Fruit fly (Drosophila melanogaster) whole organism, embryonic: Measurements from ENCODE around the gene kibra.

Source experiments
- ATbp ChIP-seq: fragments of 200-800 bp; sonication (Bioruptor generic); optimal IDR thresholded peaks from 2 replicates; lab custom pipeline; 2017; ENCODE audit warnings: missing biosample characterization, mild to moderate bottlenecking, missing genetic modification characterization, missing genetic modification reagents
- CG11723 ChIP-seq: fragments of 200-800 bp; sonication (Bioruptor generic); optimal IDR thresholded peaks from 2 replicates; lab custom pipeline; 2017; ENCODE audit warnings: missing biosample characterization, mild to moderate bottlenecking, missing genetic modification characterization
- CG12769 ChIP-seq: fragments of 200-800 bp; sonication (Bioruptor generic); optimal IDR thresholded peaks from 2 replicates; lab custom pipeline; 2019; ENCODE audit warnings: missing biosample characterization, mild to moderate bottlenecking, missing genetic modification characterization, moderate library complexity
- CG13296 ChIP-seq: fragments of 200-800 bp; sonication (Bioruptor generic); optimal IDR thresholded peaks from 3 replicates; lab custom pipeline; 2018; ENCODE audit warnings: missing biosample characterization, mild to moderate bottlenecking, missing genetic modification characterization
- CG1832 ChIP-seq: fragments of 200-800 bp; sonication (Bioruptor generic); optimal IDR thresholded peaks from 2 replicates; lab custom pipeline; 2017; ENCODE audit warnings: missing biosample characterization, mild to moderate bottlenecking, missing genetic modification characterization, inconsistent platforms
- CG18619 ChIP-seq: fragments of 200-800 bp; sonication (Bioruptor generic); optimal IDR thresholded peaks from 3 replicates; lab custom pipeline; 2017; ENCODE audit warnings: missing biosample characterization, mild to moderate bottlenecking, missing genetic modification characterization
- CG2116 ChIP-seq: fragments of 200-800 bp; sonication (Bioruptor generic); optimal IDR thresholded peaks from 3 replicates; lab custom pipeline; 2018; ENCODE audit warnings: missing biosample characterization, mild to moderate bottlenecking, missing genetic modification characterization
- CG30431 ChIP-seq: fragments of 200-800 bp; sonication (Bioruptor generic); optimal IDR thresholded peaks from 2 replicates; lab custom pipeline; 2017; ENCODE audit warnings: missing biosample characterization, missing genetic modification characterization
- CG31224 ChIP-seq: fragments of 200-800 bp; sonication (Bioruptor generic); IDR thresholded peaks from 2 replicates; pipeline ENCODE4 v1.3.6; 2022; ENCODE audit warnings: missing biosample characterization, missing genetic modification characterization
- CG31441 ChIP-seq: fragments of 200-800 bp; sonication (Bioruptor generic); IDR thresholded peaks from 2 replicates; pipeline ENCODE4 v1.3.6; 2022; ENCODE audit warnings: missing biosample characterization, missing genetic modification characterization
- CG34422 ChIP-seq: fragments of 200-800 bp; sonication (Bioruptor generic); IDR thresholded peaks from 3 replicates; pipeline ENCODE4 v1.3.6; 2022; ENCODE audit warnings: missing biosample characterization, missing genetic modification characterization
- CG4617 ChIP-seq: fragments of 200-800 bp; sonication (Bioruptor generic); optimal IDR thresholded peaks from 3 replicates; lab custom pipeline; 2016; ENCODE audit warnings: missing biosample characterization, missing genetic modification characterization, borderline replicate concordance
- CG6689 ChIP-seq: fragments of 200-800 bp; sonication (Bioruptor generic); IDR thresholded peaks from 2 replicates; pipeline ENCODE4 v1.3.6; 2022; ENCODE audit warnings: missing biosample characterization, missing genetic modification characterization
- CG6813 ChIP-seq: fragments of 200-800 bp; sonication (Bioruptor generic); optimal IDR thresholded peaks from 2 replicates; lab custom pipeline; 2017; ENCODE audit warnings: missing biosample characterization, missing genetic modification characterization, mild to moderate bottlenecking, moderate library complexity, missing genetic modification reagents
- CG8478 ChIP-seq: fragments of >200 bp; optimal IDR thresholded peaks from 2 replicates; lab custom pipeline; 2018
- CoRest ChIP-seq: fragments of 200-800 bp; sonication (Bioruptor generic); optimal IDR thresholded peaks from 3 replicates; lab custom pipeline; 2018; ENCODE audit warnings: missing biosample characterization, mild to moderate bottlenecking, missing genetic modification characterization, moderate library complexity
- Dbx ChIP-seq: fragments of 200-800 bp; sonication (Bioruptor generic); IDR thresholded peaks from 3 replicates; pipeline ENCODE4 v1.3.6; 2022; ENCODE audit warnings: missing biosample characterization, missing genetic modification characterization
- E2f2 ChIP-seq: fragments of 200-800 bp; sonication (Bioruptor generic); IDR thresholded peaks from 2 replicates; pipeline ENCODE4 v1.3.6; 2022; ENCODE audit warnings: missing biosample characterization, missing genetic modification characterization
- Fer2 ChIP-seq: fragments of 200-800 bp; sonication (Bioruptor generic); optimal IDR thresholded peaks from 2 replicates; lab custom pipeline; 2018; ENCODE audit warnings: missing biosample characterization, mild to moderate bottlenecking, missing genetic modification characterization, moderate library complexity
- Gug ChIP-seq: fragments of 200-800 bp; sonication (Bioruptor generic); IDR thresholded peaks from 4 replicates; pipeline ENCODE4 v1.3.6; 2022; ENCODE audit warnings: missing biosample characterization, missing genetic modification characterization
- HHEX ChIP-seq: fragments of 200-800 bp; sonication (Bioruptor generic); optimal IDR thresholded peaks from 3 replicates; lab custom pipeline; 2017; ENCODE audit warnings: missing biosample characterization, mild to moderate bottlenecking, missing genetic modification characterization, missing genetic modification reagents
- HLH4C ChIP-seq: fragments of 200-800 bp; sonication (Bioruptor generic); IDR thresholded peaks from 3 replicates; pipeline ENCODE4 v1.3.6; 2022; ENCODE audit warnings: missing biosample characterization, missing genetic modification characterization; ENCODE audit not compliant: partially characterized antibody
- Hand ChIP-seq: fragments of 200-800 bp; sonication (Bioruptor generic); optimal IDR thresholded peaks from 2 replicates; lab custom pipeline; 2017; ENCODE audit warnings: mild to moderate bottlenecking, missing biosample characterization, missing genetic modification reagents, missing genetic modification characterization
- Hr78 ChIP-seq, 2 experiments: fragments of 200-800 bp in 1 of 2; fragments of >200 bp in 1 of 2; sonication (Bioruptor generic) in 1 of 2; optimal IDR thresholded peaks; 2 replicates each; lab custom pipeline; 2017 to 2019; ENCODE audit warnings: missing biosample characterization in 2 of 2, missing genetic modification characterization in 2 of 2, mild to moderate bottlenecking in 1 of 2, moderate library complexity in 1 of 2
- Kr ChIP-seq: fragments of 200-800 bp; sonication (Bioruptor generic); optimal IDR thresholded peaks from 2 replicates; lab custom pipeline; 2017; ENCODE audit warnings: missing biosample characterization, mild to moderate bottlenecking, missing genetic modification characterization
- Lim3 ChIP-seq: fragments of 200-800 bp; sonication (Bioruptor generic); IDR thresholded peaks from 2 replicates; pipeline ENCODE4 v1.3.6; 2022; ENCODE audit warnings: missing biosample characterization, missing genetic modification characterization
- MBD-R2 ChIP-seq: fragments of 200-800 bp; sonication (Bioruptor generic); IDR thresholded peaks from 2 replicates; pipeline ENCODE4 v1.3.6; 2022; ENCODE audit warnings: missing biosample characterization, missing genetic modification characterization
- NC2β ChIP-seq: fragments of 200-800 bp; sonication (Bioruptor generic); optimal IDR thresholded peaks from 2 replicates; lab custom pipeline; 2016; ENCODE audit warnings: missing biosample characterization, missing genetic modification characterization
- Neu2 ChIP-seq: fragments of 200-800 bp; sonication (Bioruptor generic); optimal IDR thresholded peaks from 3 replicates; lab custom pipeline; 2016; ENCODE audit warnings: missing biosample characterization, missing genetic modification characterization, borderline replicate concordance
- amos ChIP-seq: fragments of 200-800 bp; sonication (Bioruptor generic); IDR thresholded peaks from 2 replicates; pipeline ENCODE4 v1.3.6; 2022; ENCODE audit warnings: missing biosample characterization, missing genetic modification characterization; ENCODE audit not compliant: partially characterized antibody
- ara ChIP-seq: fragments of 200-800 bp; sonication (Bioruptor generic); IDR thresholded peaks from 2 replicates; pipeline ENCODE4 v1.3.6; 2022; ENCODE audit warnings: missing biosample characterization, missing genetic modification characterization
- crc ChIP-seq: fragments of 200-800 bp; sonication (Bioruptor generic); optimal IDR thresholded peaks from 2 replicates; lab custom pipeline; 2016; ENCODE audit warnings: missing biosample characterization, missing genetic modification characterization
- crp ChIP-seq, 2 experiments: fragments of 200-800 bp; sonication (Bioruptor generic); optimal IDR thresholded peaks; 2 replicates in 1 of 2; 3 replicates in 1 of 2; lab custom pipeline; 2017; ENCODE audit warnings: missing biosample characterization in 2 of 2, missing genetic modification characterization in 2 of 2, mild to moderate bottlenecking in 1 of 2, moderate library complexity in 1 of 2
- en ChIP-seq: fragments of 200-800 bp; sonication (Bioruptor generic); optimal IDR thresholded peaks from 2 replicates; lab custom pipeline; 2016; ENCODE audit warnings: missing biosample characterization, missing genetic modification characterization
- eyg ChIP-seq: fragments of 200-800 bp; sonication (Bioruptor generic); optimal IDR thresholded peaks from 3 replicates; lab custom pipeline; 2016; ENCODE audit warnings: missing biosample characterization, missing genetic modification characterization
- fd3F ChIP-seq: fragments of 200-800 bp; sonication (Bioruptor generic); optimal IDR thresholded peaks from 2 replicates; lab custom pipeline; 2018; ENCODE audit warnings: missing biosample characterization, mild to moderate bottlenecking, missing genetic modification characterization, moderate library complexity
- gfzf ChIP-seq: fragments of 200-800 bp; sonication (Bioruptor generic); optimal IDR thresholded peaks from 2 replicates; lab custom pipeline; 2016; ENCODE audit warnings: missing biosample characterization, mild to moderate bottlenecking, missing genetic modification characterization, moderate library complexity
- ind ChIP-seq: fragments of 200-800 bp; sonication (Bioruptor generic); optimal IDR thresholded peaks from 3 replicates; lab custom pipeline; 2016; ENCODE audit warnings: missing biosample characterization, missing genetic modification characterization
- knrl ChIP-seq: fragments of 200-800 bp; sonication (Bioruptor generic); IDR thresholded peaks from 3 replicates; pipeline ENCODE4 v1.3.6; 2022; ENCODE audit warnings: missing biosample characterization, missing genetic modification characterization; ENCODE audit not compliant: partially characterized antibody
- nerfin-2 ChIP-seq: fragments of 200-800 bp; sonication (Bioruptor generic); IDR thresholded peaks from 2 replicates; pipeline ENCODE4 v1.3.6; 2022; ENCODE audit warnings: missing biosample characterization, missing genetic modification characterization; ENCODE audit not compliant: partially characterized antibody
- org-1 ChIP-seq: fragments of 200-800 bp; sonication (Bioruptor generic); optimal IDR thresholded peaks from 2 replicates; lab custom pipeline; 2017; ENCODE audit warnings: missing biosample characterization, missing genetic modification characterization
- pum ChIP-seq: fragments of 200-800 bp; sonication (Bioruptor generic); optimal IDR thresholded peaks from 2 replicates; lab custom pipeline; 2016; ENCODE audit warnings: missing biosample characterization, missing genetic modification characterization
- ro ChIP-seq: fragments of 200-800 bp; sonication (Bioruptor generic); IDR thresholded peaks from 2 replicates; pipeline ENCODE4 v1.3.6; 2022; ENCODE audit warnings: missing biosample characterization, missing genetic modification characterization
- ssp ChIP-seq: fragments of 200-800 bp; sonication (Bioruptor generic); IDR thresholded peaks from 2 replicates; pipeline ENCODE4 v1.3.6; 2022; ENCODE audit warnings: missing biosample characterization, missing genetic modification characterization
- unc-4 ChIP-seq: fragments of 200-800 bp; sonication (Bioruptor generic); IDR thresholded peaks from 2 replicates; pipeline ENCODE4 v1.3.6; 2022; ENCODE audit warnings: missing biosample characterization, missing genetic modification characterization; ENCODE audit not compliant: partially characterized antibody
- unpg ChIP-seq: fragments of 200-800 bp; sonication (Bioruptor generic); optimal IDR thresholded peaks from 3 replicates; lab custom pipeline; 2018; ENCODE audit warnings: missing biosample characterization, mild to moderate bottlenecking, missing genetic modification characterization, moderate library complexity
- wor ChIP-seq: fragments of 200-800 bp; sonication (Bioruptor generic); IDR thresholded peaks from 2 replicates; pipeline ENCODE4 v1.3.6; 2022; ENCODE audit warnings: missing biosample characterization, missing genetic modification characterization
- zfh1 ChIP-seq: fragments of 200-800 bp; sonication (Bioruptor generic); IDR thresholded peaks from 3 replicates; pipeline ENCODE4 v1.3.6; 2022; ENCODE audit warnings: missing biosample characterization, missing genetic modification characterization

The kibra gene

DNA sequence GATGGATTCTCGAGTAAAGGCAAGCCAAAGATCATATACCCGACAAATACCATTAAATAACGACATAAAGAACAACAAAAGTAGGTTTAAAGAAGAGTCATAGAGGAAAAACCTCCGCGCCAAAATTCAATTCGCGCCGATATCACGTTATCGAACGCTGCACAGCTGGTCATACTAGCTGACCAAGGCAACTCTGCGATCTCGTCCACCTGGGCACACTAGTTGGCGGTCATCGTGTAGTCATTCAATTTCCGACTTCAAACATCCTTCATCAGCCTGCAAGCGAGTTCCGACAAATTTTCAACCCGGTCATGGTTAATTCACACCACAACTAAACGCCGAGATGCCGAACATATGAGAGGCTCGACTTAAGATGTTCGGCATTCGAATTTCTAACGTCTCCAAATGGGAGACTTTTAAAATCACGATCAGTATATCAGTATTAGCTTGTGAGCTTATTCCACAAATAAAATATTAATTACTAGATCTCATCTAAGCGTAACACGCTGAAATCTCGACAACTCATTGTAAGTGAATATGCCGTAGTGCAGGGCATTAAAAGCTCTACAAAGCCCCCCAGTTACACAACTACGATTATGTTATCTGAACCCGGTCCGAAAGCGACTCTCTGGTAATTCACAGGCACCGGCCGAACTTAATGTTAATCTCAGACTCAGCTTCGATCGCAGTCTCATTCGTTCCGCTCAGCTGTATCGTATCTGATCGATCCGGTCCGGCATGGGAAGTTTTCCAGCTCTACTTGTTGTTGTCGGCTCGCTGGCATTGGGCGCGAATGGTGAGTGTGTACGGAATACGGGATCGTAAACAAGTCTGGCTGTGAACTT lies 67.1 kb downstream of the kibra start, which contains the start of gene CG3505 (continued):
- TF ChIP-seq CG30431 (GFP tag; lab: Kevin White, UChicago) (no peak), CG18619 (GFP tag; lab: Kevin White, UChicago) (peak; percentile 6), CG2116 (GFP tag; lab: Kevin White, UChicago) (peak; percentile 100), ssp (GFP tag; lab: Robert Waterston, UW) (no peak), CG1832 (GFP tag; lab: Kevin White, UChicago) (no peak), nerfin-2 (GFP tag; lab: Robert Waterston, UW) (no peak), amos (GFP tag; lab: Robert Waterston, UW) (peak; percentile 40; the same call in 1 of the 2 replicates), en (no peak), NC2β (GFP tag; lab: Kevin White, UChicago) (peak; percentile 38), Kr (GFP tag; lab: Kevin White, UChicago) (no peak), ara (GFP tag; lab: Robert Waterston, UW) (no peak), Neu2 (GFP tag; lab: Kevin White, UChicago) (no peak), HLH4C (GFP tag; lab: Robert Waterston, UW) (peak; percentile 47; the same call in 2 of the 3 replicates), gfzf (GFP tag; lab: Kevin White, UChicago) (peak; percentile 81), Fer2 (no peak), ATbp (GFP tag; lab: Kevin White, UChicago) (peak; percentile 3), ind (peak; percentile 24), CG34422 (GFP tag; lab: Robert Waterston, UW) (no peak), crc (GFP tag; lab: Kevin White, UChicago) (no peak), Hand (GFP tag; lab: Kevin White, UChicago) (no peak), eyg (peak; percentile 29), Lim3 (GFP tag; lab: Robert Waterston, UW) (no peak), Dbx (peak; percentile 56; the same call in 2 of the 3 replicates), unc-4 (GFP tag; lab: Robert Waterston, UW) (0 out of 2 replicates have a peak, but pooled peaks have one; percentile 33), zfh1 (GFP tag; lab: Robert Waterston, UW) (peak; percentile 45; the same call in 1 of the 3 replicates), pum (GFP tag; lab: Kevin White, UChicago) (peak; percentile 38), CG4617 (GFP tag; lab: Kevin White, UChicago) (no peak), CG12769 (tag; lab: Kevin White, UChicago) (peak; percentile 87), E2f2 (GFP tag; lab: Robert Waterston, UW) (peak; percentile 100), CG13296 (GFP tag; lab: Kevin White, UChicago) (peak; percentile 74), CG31224 (GFP tag; lab: Robert Waterston, UW) (no peak), unpg (GFP tag; lab: Kevin White, UChicago) (peak; percentile 38), CoRest (tag; lab: Kevin White, UChicago) (peak; percentile 29), Gug (GFP tag; lab: Robert Waterston, UW) (no peak), CG6689 (GFP tag; lab: Robert Waterston, UW) (no peak), fd3F (peak; percentile 12), wor (GFP tag; lab: Robert Waterston, UW) (no peak), knrl (peak; percentile 42; the same call in 1 of the 3 replicates), ro (GFP tag; lab: Robert Waterston, UW) (no peak), CG31441 (no peak), CG6813 (GFP tag; lab: Kevin White, UChicago) (peak; percentile 30), HHEX (peak; percentile 70), Hr78 (GFP tag; optimal IDR thresholded peaks at IDR 0.05; lab: Kevin White, UChicago) (no peak), MBD-R2 (GFP tag; lab: Robert Waterston, UW) (0 out of 2 replicates have a peak, but pooled peaks have one; percentile 19), crp (GFP tag; optimal IDR thresholded peaks at IDR 0.05; lab: Kevin White, UChicago) (peak in 1 of 2 experiments; percentile 60), org-1 (GFP tag; lab: Kevin White, UChicago) (no peak), CG8478 (lab: Kevin White, UChicago) (no peak), CG11723 (no peak)
